Worm (Caenorhabditis elegans) whole organism, L1 larva: ENCODE data around the gene fln-1.
A peak's percentile ranks its signal among the peaks of the same experiment; 100 is the strongest.

Experiments
- C04F5.9 ChIP-seq: sonication (generic microtip); optimal IDR thresholded peaks from 2 replicates; lab custom pipeline; 2016; ENCODE audit warnings: missing genetic modification characterization, missing compliant biosample characterization
- C16A3.4 ChIP-seq: fragments of 150-350 bp; optimal IDR thresholded peaks from 2 replicates; lab custom pipeline; 2014; ENCODE audit warnings: missing biosample characterization, missing genetic modification characterization
- F16B12.6 ChIP-seq: fragments of 150-350 bp; optimal IDR thresholded peaks from 2 replicates; lab custom pipeline; 2014; ENCODE audit warnings: missing biosample characterization, missing genetic modification characterization
- Y116A8C.19 ChIP-seq: sonication (generic microtip); optimal IDR thresholded peaks from 2 replicates; lab custom pipeline; 2016; ENCODE audit warnings: missing compliant biosample characterization, missing genetic modification characterization, borderline replicate concordance
- aha-1 ChIP-seq: fragments of 150-350 bp; optimal IDR thresholded peaks from 2 replicates; lab custom pipeline; 2014; ENCODE audit warnings: missing biosample characterization, missing genetic modification characterization
- alr-1 ChIP-seq: fragments of 200-800 bp; sonication (Bioruptor generic); optimal IDR thresholded peaks from 2 replicates; lab custom pipeline; 2018; ENCODE audit warnings: borderline replicate concordance, mild to moderate bottlenecking, missing genetic modification characterization, missing compliant biosample characterization
- ama-1 ChIP-seq: fragments of 150-350 bp; optimal IDR thresholded peaks from 2 replicates; lab custom pipeline; 2014
- ceh-63 ChIP-seq: fragments of 200-800 bp; sonication (Bioruptor generic); optimal IDR thresholded peaks from 2 replicates; lab custom pipeline; 2018; ENCODE audit warnings: mild to moderate bottlenecking, missing genetic modification characterization, missing compliant biosample characterization
- ceh-88 ChIP-seq: fragments of 200-800 bp; sonication (Bioruptor generic); IDR thresholded peaks from 2 replicates; pipeline ENCODE4 v1.3.6; 2022; ENCODE audit warnings: missing genetic modification characterization, missing compliant biosample characterization
- ceh-90 ChIP-seq: sonication (generic microtip); optimal IDR thresholded peaks from 2 replicates; lab custom pipeline; 2016; ENCODE audit warnings: missing genetic modification characterization, missing compliant biosample characterization
- efl-3 ChIP-seq: fragments of 200-800 bp; sonication (Bioruptor generic); optimal IDR thresholded peaks from 2 replicates; lab custom pipeline; 2018; ENCODE audit warnings: mild to moderate bottlenecking, missing genetic modification characterization, missing compliant biosample characterization
- egl-13 ChIP-seq: sonication (generic microtip); optimal IDR thresholded peaks from 2 replicates; lab custom pipeline; 2016; ENCODE audit warnings: missing genotype, missing genetic modification reagents, missing genetic modification characterization, missing compliant biosample characterization
- elt-3 ChIP-seq, 6 experiments: fragments of 150-350 bp in 1 of 6; sonication (generic microtip); optimal IDR thresholded peaks; 2 replicates each; lab custom pipeline; 2017 to 2018; ENCODE audit warnings: missing biosample characterization in 6 of 6, missing genetic modification characterization in 6 of 6, inconsistent platforms in 1 of 6
- ets-5 ChIP-seq: fragments of 200-800 bp; sonication (Bioruptor generic); IDR thresholded peaks from 2 replicates; pipeline ENCODE4 v1.3.6; 2022; ENCODE audit warnings: missing genetic modification characterization, missing compliant biosample characterization
- fkh-4 ChIP-seq: sonication (generic microtip); optimal IDR thresholded peaks from 2 replicates; lab custom pipeline; 2016; ENCODE audit warnings: missing compliant biosample characterization, missing genetic modification characterization, borderline replicate concordance
- fkh-8 ChIP-seq: sonication (generic microtip); optimal IDR thresholded peaks from 2 replicates; lab custom pipeline; 2016; ENCODE audit warnings: mild to moderate bottlenecking, missing genetic modification characterization, missing compliant biosample characterization
- fos-1 ChIP-seq: fragments of 150-350 bp; optimal IDR thresholded peaks from 2 replicates; lab custom pipeline; 2014; ENCODE audit warnings: missing biosample characterization, missing genetic modification characterization
- hlh-17 ChIP-seq: fragments of 200-800 bp; sonication (Bioruptor generic); optimal IDR thresholded peaks from 2 replicates; lab custom pipeline; 2018; ENCODE audit warnings: missing genetic modification characterization, mild to moderate bottlenecking, missing compliant biosample characterization, moderate library complexity, borderline replicate concordance
- hlh-4 ChIP-seq: sonication (generic microtip); optimal IDR thresholded peaks from 2 replicates; lab custom pipeline; 2016; ENCODE audit warnings: mild to moderate bottlenecking, missing genetic modification characterization, missing compliant biosample characterization
- irx-1 ChIP-seq: sonication (generic microtip); optimal IDR thresholded peaks from 2 replicates; lab custom pipeline; 2016; ENCODE audit warnings: missing genetic modification characterization, missing compliant biosample characterization
- lin-13 ChIP-seq: fragments of 150-350 bp; optimal IDR thresholded peaks from 2 replicates; lab custom pipeline; 2014; ENCODE audit warnings: missing biosample characterization, missing genetic modification reagents, missing genetic modification characterization
- lin-14 ChIP-seq: fragments of 200-800 bp; sonication (Bioruptor generic); optimal IDR thresholded peaks from 2 replicates; lab custom pipeline; 2018; ENCODE audit warnings: mild to moderate bottlenecking, missing genetic modification characterization, moderate library complexity, missing compliant biosample characterization
- lsy-2 ChIP-seq, 2 experiments: fragments of 150-350 bp; optimal IDR thresholded peaks; 2 replicates each; lab custom pipeline; 2014; ENCODE audit warnings: missing biosample characterization in 2 of 2, missing genetic modification characterization in 2 of 2
- mab-9 ChIP-seq: fragments of 200-800 bp; sonication (Bioruptor generic); IDR thresholded peaks from 2 replicates; pipeline ENCODE4 v1.3.6; 2022; ENCODE audit warnings: missing genetic modification reagents, missing genetic modification characterization, missing compliant biosample characterization
- mdl-1 ChIP-seq, 2 experiments: fragments of 150-350 bp; optimal IDR thresholded peaks; 2 replicates each; lab custom pipeline; 2014 to 2017; ENCODE audit warnings: missing biosample characterization in 2 of 2, missing genetic modification characterization in 2 of 2, inconsistent platforms in 1 of 2
- mef-2 ChIP-seq: fragments of 150-350 bp; optimal IDR thresholded peaks from 2 replicates; lab custom pipeline; 2014; ENCODE audit warnings: missing biosample characterization, missing genetic modification characterization
- mep-1 ChIP-seq: fragments of 150-350 bp; optimal IDR thresholded peaks from 2 replicates; lab custom pipeline; 2014; ENCODE audit warnings: missing biosample characterization, missing genetic modification characterization
- nhr-11 ChIP-seq: fragments of 150-350 bp; optimal IDR thresholded peaks from 2 replicates; lab custom pipeline; 2014; ENCODE audit warnings: missing biosample characterization, missing genetic modification characterization
- nhr-237 ChIP-seq: fragments of 150-350 bp; optimal IDR thresholded peaks from 2 replicates; lab custom pipeline; 2014; ENCODE audit warnings: missing biosample characterization, missing genetic modification characterization
- nhr-76 ChIP-seq: sonication (generic microtip); optimal IDR thresholded peaks from 2 replicates; lab custom pipeline; 2017; ENCODE audit warnings: missing biosample characterization, missing genetic modification characterization
- nhr-77 ChIP-seq: fragments of 150-350 bp; optimal IDR thresholded peaks from 2 replicates; lab custom pipeline; 2014; ENCODE audit warnings: missing biosample characterization, missing genetic modification characterization
- nhr-85 ChIP-seq: sonication (generic microtip); peaks from one replicate; lab custom pipeline; 2016; ENCODE audit warnings: missing genetic modification characterization, inconsistent platforms, missing compliant biosample characterization
- pag-3 ChIP-seq: sonication (generic microtip); optimal IDR thresholded peaks from 2 replicates; lab custom pipeline; 2017; ENCODE audit warnings: missing genetic modification characterization, mild to moderate bottlenecking, missing compliant biosample characterization, antibody characterized with exemption, borderline replicate concordance; ENCODE audit not compliant: insufficient read depth
- pax-3 ChIP-seq: fragments of 200-800 bp; sonication (Bioruptor generic); optimal IDR thresholded peaks from 2 replicates; lab custom pipeline; 2018; ENCODE audit warnings: mild to moderate bottlenecking, missing genetic modification characterization, moderate library complexity, missing compliant biosample characterization
- pqm-1 ChIP-seq: sonication (generic microtip); optimal IDR thresholded peaks from 3 replicates; lab custom pipeline; 2017; ENCODE audit warnings: missing biosample characterization, missing genetic modification characterization
- skn-1 ChIP-seq: fragments of 150-350 bp; optimal IDR thresholded peaks from 2 replicates; lab custom pipeline; 2014; ENCODE audit warnings: missing biosample characterization, missing genetic modification characterization
- snpc-4 ChIP-seq: fragments of 150-350 bp; optimal IDR thresholded peaks from 2 replicates; lab custom pipeline; 2014; ENCODE audit warnings: missing biosample characterization, missing genetic modification characterization
- snu-23 ChIP-seq: sonication (generic microtip); optimal IDR thresholded peaks from 2 replicates; lab custom pipeline; 2016; ENCODE audit warnings: missing genetic modification characterization, missing compliant biosample characterization
- sptf-1 ChIP-seq: fragments of 150-350 bp; optimal IDR thresholded peaks from 2 replicates; lab custom pipeline; 2014; ENCODE audit warnings: missing biosample characterization, missing genetic modification characterization
- swsn-7 ChIP-seq: sonication (generic microtip); optimal IDR thresholded peaks from 2 replicates; lab custom pipeline; 2016; ENCODE audit warnings: missing genetic modification characterization, missing compliant biosample characterization
- tbx-2 ChIP-seq: sonication (generic microtip); optimal IDR thresholded peaks from 2 replicates; lab custom pipeline; 2016; ENCODE audit warnings: missing genetic modification characterization, missing compliant biosample characterization
- tlp-1 ChIP-seq: fragments of 150-350 bp; optimal IDR thresholded peaks from 2 replicates; lab custom pipeline; 2014; ENCODE audit warnings: missing biosample characterization, missing genetic modification characterization
- unc-130 ChIP-seq: fragments of 150-350 bp; optimal IDR thresholded peaks from 2 replicates; lab custom pipeline; 2017; ENCODE audit warnings: missing biosample characterization, missing genetic modification characterization, inconsistent platforms
- unc-30 ChIP-seq: sonication (generic microtip); optimal IDR thresholded peaks from 2 replicates; lab custom pipeline; 2017; ENCODE audit warnings: missing biosample characterization, missing genetic modification characterization
- unc-62 ChIP-seq: fragments of 150-350 bp; optimal IDR thresholded peaks from 2 replicates; lab custom pipeline; 2014; ENCODE audit warnings: missing biosample characterization, missing genetic modification reagents, missing genetic modification characterization
- unc-86 ChIP-seq: sonication (generic microtip); optimal IDR thresholded peaks from 2 replicates; lab custom pipeline; 2016; ENCODE audit warnings: missing genetic modification characterization, missing compliant biosample characterization
- unc-98 ChIP-seq: fragments of 200-800 bp; sonication (Bioruptor generic); IDR thresholded peaks from 2 replicates; pipeline ENCODE4 v1.3.6; 2022; ENCODE audit warnings: missing genetic modification characterization, missing compliant biosample characterization
- zag-1 ChIP-seq: fragments of 150-350 bp; optimal IDR thresholded peaks from 2 replicates; lab custom pipeline; 2014; ENCODE audit warnings: missing biosample characterization, missing genetic modification characterization
- ztf-4 ChIP-seq: fragments of 150-350 bp; optimal IDR thresholded peaks from 2 replicates; lab custom pipeline; 2014; ENCODE audit warnings: missing biosample characterization, missing genetic modification characterization

fln-1 gene

ce11 chrIV:390279-390678 is 14.5 kb upstream of the fln-1 start, which contains the start of the genes ears-2 and uncp-18 (continued):
- TF ChIP-seq pax-3 (tag; lab: Kevin White, UChicago) (peak; percentile 89), C16A3.4 (tag; lab: Kevin White, UChicago) (peak; percentile 94), nhr-11 (tag; lab: Kevin White, UChicago) (peak; percentile 52), nhr-85 (tag; lab: Kevin White, UChicago) (peak; percentile 92), mep-1 (tag; lab: Kevin White, UChicago) (peak; percentile 87), sptf-1 (tag; lab: Kevin White, UChicago) (no peak), C04F5.9 (tag; lab: Kevin White, UChicago) (peak; percentile 73), hlh-4 (tag; lab: Kevin White, UChicago) (peak; percentile 32), lsy-2 (tag; optimal IDR thresholded peaks at IDR 0.05; lab: Kevin White, UChicago) (peak; percentile 94), pag-3 (tag; lab: Kevin White, UChicago) (no peak), efl-3 (GFP tag; lab: Kevin White, UChicago) (peak; percentile 76), pqm-1 (tag; lab: Kevin White, UChicago) (no peak), ama-1 (peak; percentile 5), ztf-4 (peak; percentile 92), unc-86 (peak; percentile 89), tbx-2 (tag; lab: Kevin White, UChicago) (peak; percentile 93), unc-30 (tag; lab: Kevin White, UChicago) (no peak), mdl-1 (tag; optimal IDR thresholded peaks at IDR 0.05; lab: Kevin White, UChicago) (peak in 1 of 2 experiments; percentile 64), elt-3 (tag; optimal IDR thresholded peaks at IDR 0.05; lab: Kevin White, UChicago) (peak in 2 of 6 experiments; percentile 57 to 89), fkh-4 (peak; percentile 56), ceh-63 (GFP tag; lab: Kevin White, UChicago) (no peak), alr-1 (no peak), skn-1 (tag; lab: Kevin White, UChicago) (peak; percentile 95), mab-9 (peak; percentile 64; the same call in 1 of the 2 replicates), ets-5 (GFP tag; lab: Robert Waterston, UW) (no peak), lin-13 (GFP tag; lab: Kevin White, UChicago) (peak; percentile 83), F16B12.6 (tag; lab: Kevin White, UChicago) (peak; percentile 67), egl-13 (peak; percentile 84), tlp-1 (tag; lab: Kevin White, UChicago) (no peak), ceh-90 (tag; lab: Kevin White, UChicago) (peak; percentile 49), nhr-237 (tag; lab: Kevin White, UChicago) (peak; percentile 41), unc-62 (GFP tag; lab: Kevin White, UChicago) (no peak), zag-1 (tag; lab: Kevin White, UChicago) (no peak), nhr-77 (tag; lab: Kevin White, UChicago) (no peak), mef-2 (peak; percentile 54), irx-1 (peak; percentile 73), lin-14 (peak; percentile 88), swsn-7 (peak; percentile 95), nhr-76 (no peak), aha-1 (tag; lab: Kevin White, UChicago) (no peak), fos-1 (tag; lab: Kevin White, UChicago) (peak; percentile 63), Y116A8C.19 (tag; lab: Kevin White, UChicago) (peak; percentile 7), snpc-4 (tag; lab: Kevin White, UChicago) (peak; percentile 83), unc-98 (GFP tag; lab: Robert Waterston, UW) (peak; percentile 26; the same call in 1 of the 2 replicates), snu-23 (GFP tag; lab: Kevin White, UChicago) (peak; percentile 94), ceh-88 (GFP tag; lab: Robert Waterston, UW) (peak; percentile 65), hlh-17 (GFP tag; lab: Kevin White, UChicago) (no peak), fkh-8 (tag; lab: Kevin White, UChicago) (peak; percentile 86), unc-130 (peak; percentile 97)
